Fruit fly (Drosophila melanogaster): ENCODE data around the gene CG14085.

The CG14085 gene

DNA sequence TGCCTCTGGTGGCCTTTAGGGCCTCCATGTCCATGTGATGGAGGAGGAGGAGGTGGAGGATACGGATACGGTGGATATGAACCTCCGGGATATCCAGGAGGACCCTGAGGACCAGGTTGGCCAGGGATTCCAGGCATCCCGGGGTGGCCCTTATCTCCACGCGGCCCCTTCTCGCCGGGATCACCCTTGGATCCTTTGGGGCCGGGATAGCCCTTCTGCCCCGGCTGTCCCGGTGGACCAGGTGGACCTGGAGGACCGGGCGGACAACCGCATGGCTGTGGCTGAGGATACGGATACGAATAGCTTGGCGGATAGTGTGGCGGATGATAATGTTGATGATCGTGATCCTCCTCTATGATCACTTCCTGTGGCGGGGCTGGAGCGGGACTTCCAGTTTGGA lies 11.1 kb downstream of the CG14085 start:
- no peak for TF ChIP-seq CG15710 (tag; optimal IDR thresholded peaks at IDR 0.05)
- no peak for TF ChIP-seq CG12605 (GFP tag; IDR thresholded peaks at IDR 0.05)
- TF ChIP-seq CG32121 (GFP tag; IDR thresholded peaks at IDR 0.05): no peak
- no peak for TF ChIP-seq gl (tag; optimal IDR thresholded peaks at IDR 0.05)
- TF ChIP-seq D1 (tag; optimal IDR thresholded peaks at IDR 0.05): no peak

DNA sequence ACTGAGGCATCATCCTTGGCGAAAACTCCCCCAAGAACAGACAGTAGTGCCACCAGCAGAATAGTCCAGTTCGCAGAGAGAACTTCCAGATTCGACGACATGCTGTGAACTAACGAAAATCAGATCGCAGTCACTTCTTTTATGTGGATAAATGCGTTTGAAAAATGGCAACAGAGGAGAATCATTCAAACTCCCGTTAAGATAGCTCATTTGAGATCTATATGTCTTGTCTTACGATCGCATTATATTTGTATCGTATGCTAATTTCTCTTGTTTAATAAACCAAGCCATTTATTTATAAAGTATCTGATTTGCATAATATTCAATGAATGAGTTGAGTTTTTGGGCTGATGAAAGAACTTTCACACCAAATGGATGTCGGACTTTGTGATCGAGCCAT lies 11.5 kb downstream of the CG14085 start, which contains the start of gene CG14089:
Gene CG14089 (minus strand): TSS at position 101 of the 400 bp plus-strand sequence.
- no peak for TF ChIP-seq CG32121 (GFP tag; IDR thresholded peaks at IDR 0.05)
- TF ChIP-seq CG10348 (GFP tag; IDR thresholded peaks at IDR 0.05): no peak

DNA sequence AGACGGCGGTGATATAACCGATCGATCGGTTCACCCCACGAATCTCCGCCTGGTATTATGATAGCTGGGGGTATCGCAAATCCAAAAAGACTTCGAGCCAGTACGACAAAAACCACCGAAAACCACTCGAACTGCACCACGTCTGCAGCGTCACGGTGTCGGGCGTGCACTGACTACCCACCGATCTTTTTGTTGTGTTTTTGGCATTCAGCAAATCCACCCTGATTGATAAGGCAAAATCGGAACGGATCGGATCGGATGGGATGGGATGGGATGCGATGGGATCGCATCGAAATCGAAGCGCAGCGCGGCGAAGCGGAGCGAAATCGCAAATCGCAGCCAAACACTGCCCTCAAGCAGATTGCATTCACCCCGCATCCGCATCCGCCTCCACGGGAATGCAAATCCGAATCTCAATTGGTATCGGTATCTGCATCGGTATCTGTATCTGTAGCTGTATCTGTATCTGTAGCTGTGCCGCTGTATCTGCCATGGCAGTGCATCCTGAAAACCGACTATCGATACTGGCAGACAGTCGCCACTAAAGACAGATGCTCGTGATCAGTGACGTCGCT lies 19.3 kb downstream of the CG14085 start:
- TF ChIP-seq CG14655 (GFP tag; optimal IDR thresholded peaks at IDR 0.05) (no peak), Ets98B (GFP tag; IDR thresholded peaks at IDR 0.05) (no peak), CG10348 (GFP tag; IDR thresholded peaks at IDR 0.05) (no peak), D1 (tag; optimal IDR thresholded peaks at IDR 0.05) (no peak), EcR (GFP tag; optimal IDR thresholded peaks at IDR 0.05) (no peak), CG32121 (GFP tag; IDR thresholded peaks at IDR 0.05) (no peak), Pif1B (GFP tag; optimal IDR thresholded peaks at IDR 0.05) (no peak), gl (tag; optimal IDR thresholded peaks at IDR 0.05) (no peak)

DNA sequence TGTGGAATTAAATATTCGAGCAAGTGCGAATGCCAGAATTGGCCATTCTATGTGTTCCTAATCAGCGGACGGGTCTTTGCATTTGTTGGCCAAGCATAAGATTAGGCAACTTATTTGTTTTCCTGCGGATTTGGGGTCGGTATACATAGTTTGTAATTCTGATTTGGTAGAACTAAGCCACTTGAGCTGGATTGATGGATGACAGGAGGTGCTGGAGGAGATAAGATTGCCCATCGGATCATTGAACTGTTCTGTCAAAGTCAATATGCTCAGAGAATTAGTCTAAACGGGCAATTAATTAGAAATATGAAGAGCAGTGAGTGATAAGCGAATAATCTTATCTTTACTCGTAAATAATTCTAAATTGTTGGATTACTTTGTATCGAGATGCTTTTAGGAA lies 20.3 kb downstream of the CG14085 start:
- no peak for TF ChIP-seq CG14655 (GFP tag; optimal IDR thresholded peaks at IDR 0.05)
- no peak for TF ChIP-seq gl (tag; optimal IDR thresholded peaks at IDR 0.05)
- TF ChIP-seq Pif1A (GFP tag; optimal IDR thresholded peaks at IDR 0.05): no peak

DNA sequence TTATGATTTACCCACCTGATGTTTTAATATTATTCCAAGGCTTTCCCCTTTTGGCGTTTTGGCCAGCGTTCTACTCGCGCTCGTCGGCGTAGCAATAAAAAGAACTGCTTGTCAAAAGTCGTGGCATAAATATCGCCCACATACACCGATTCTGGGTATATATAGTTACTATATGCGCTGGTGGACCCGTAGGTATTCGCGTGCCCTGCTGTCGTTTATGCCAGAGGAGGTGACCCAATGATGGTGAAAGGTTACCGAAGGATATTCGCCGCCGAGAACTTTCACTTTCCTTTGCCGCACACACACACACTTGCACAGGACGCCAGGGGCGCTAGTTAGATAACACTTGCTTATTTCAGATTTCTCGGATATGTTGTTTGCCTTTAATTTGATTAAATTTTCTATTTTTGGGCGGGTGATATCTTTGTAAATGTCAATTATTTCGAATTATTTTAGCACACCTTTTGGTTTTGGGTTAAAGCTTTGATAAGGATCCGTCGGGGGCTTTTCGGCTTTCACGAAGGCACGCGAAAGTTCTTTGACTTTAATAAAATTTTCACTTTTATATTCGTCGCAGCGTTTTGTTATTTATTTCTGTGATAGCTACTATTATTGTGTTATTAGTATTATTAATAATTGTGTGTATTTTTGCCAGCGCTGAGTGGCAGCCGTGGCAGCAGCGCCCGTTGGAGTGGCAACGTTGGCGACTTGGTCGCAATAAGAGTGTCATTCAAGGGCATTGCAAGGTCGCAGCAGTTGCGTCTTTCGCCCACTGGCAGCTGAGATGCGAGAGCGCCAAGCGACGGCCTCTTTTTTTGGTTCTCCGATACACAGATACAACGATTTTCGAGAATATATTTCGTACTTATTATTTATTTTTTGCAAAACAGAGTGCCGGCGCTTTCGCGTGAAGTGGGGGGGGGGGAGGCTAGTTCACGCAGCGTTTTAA lies 22.6 kb downstream of the CG14085 start:
- TF ChIP-seq Pif1B (GFP tag; optimal IDR thresholded peaks at IDR 0.05): no peak
- TF ChIP-seq Snoo (tag; optimal IDR thresholded peaks at IDR 0.05): no peak
- no peak for TF ChIP-seq CG9948 (tag; optimal IDR thresholded peaks at IDR 0.05)
- TF ChIP-seq CG17806 (tag; optimal IDR thresholded peaks at IDR 0.05): no peak

DNA sequence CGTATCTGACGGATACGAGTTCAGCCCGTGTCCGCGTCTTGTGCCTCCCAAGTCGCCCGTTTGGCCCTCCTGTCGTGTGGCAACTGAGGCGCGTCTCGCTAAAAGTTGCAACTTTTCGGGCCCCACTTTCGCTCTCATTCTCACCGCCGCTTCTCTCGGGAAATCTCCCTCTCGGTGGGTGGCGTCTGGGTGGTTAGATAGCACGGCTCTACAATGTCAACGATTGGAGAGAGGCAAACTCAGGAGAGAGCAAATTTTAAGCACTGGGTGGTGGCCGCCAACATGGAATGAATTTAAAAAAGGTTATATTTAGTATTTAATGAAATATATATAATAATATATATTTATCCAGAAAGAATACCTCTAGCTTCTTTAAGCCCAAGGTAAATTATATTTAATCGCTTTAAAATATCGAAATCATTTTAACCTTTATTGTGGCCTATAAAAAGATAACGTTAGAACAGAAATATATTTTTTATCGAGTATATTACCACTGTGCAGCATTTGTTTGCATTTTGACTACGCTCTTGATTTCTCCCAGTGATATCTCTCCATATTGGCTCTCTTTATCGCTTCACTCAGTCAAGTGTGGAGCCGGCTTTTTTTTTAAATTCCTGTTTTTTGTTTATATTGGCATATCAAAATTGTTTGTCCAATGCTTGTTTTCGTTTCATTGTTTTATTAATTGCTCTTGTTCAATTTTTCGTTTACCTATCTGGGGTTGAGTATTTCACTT lies 23.5 kb downstream of the CG14085 start, which contains the start of gene Gbs-76A:
Gene Gbs-76A (minus strand): TSS at position 327 of the 736 bp plus-strand sequence.
- TF ChIP-seq CG34367 (tag; optimal IDR thresholded peaks at IDR 0.05): peak; percentile 83
- peak; percentile 36 for TF ChIP-seq CG13204 (GFP tag; optimal IDR thresholded peaks at IDR 0.05)
- peak; percentile 95 for TF ChIP-seq CG9948 (tag; optimal IDR thresholded peaks at IDR 0.05)
- TF ChIP-seq rn (GFP tag; IDR thresholded peaks at IDR 0.05): peak; percentile 86
- TF ChIP-seq gl (tag; optimal IDR thresholded peaks at IDR 0.05): peak; percentile 70
- no peak for TF ChIP-seq EcR (GFP tag; optimal IDR thresholded peaks at IDR 0.05)
- TF ChIP-seq CG8159 (tag; optimal IDR thresholded peaks at IDR 0.05): peak; percentile 92
- TF ChIP-seq CG8301 (tag; optimal IDR thresholded peaks at IDR 0.05): peak; percentile 81
- TF ChIP-seq Pif1B (GFP tag; optimal IDR thresholded peaks at IDR 0.05): peak; percentile 64
- TF ChIP-seq fd96Ca (GFP tag; IDR thresholded peaks at IDR 0.05): peak; percentile 65; the same call in 1 of the 3 replicates
- peak; percentile 80 for TF ChIP-seq Snoo (tag; optimal IDR thresholded peaks at IDR 0.05)
- peak; percentile 89 for TF ChIP-seq CG14655 (GFP tag; optimal IDR thresholded peaks at IDR 0.05)
- peak; percentile 88 for TF ChIP-seq D1 (tag; optimal IDR thresholded peaks at IDR 0.05)
- peak; percentile 87 for TF ChIP-seq CG17806 (tag; optimal IDR thresholded peaks at IDR 0.05)
- peak; percentile 86 for TF ChIP-seq CG15710 (tag; optimal IDR thresholded peaks at IDR 0.05)
- TF ChIP-seq Ets98B (GFP tag; IDR thresholded peaks at IDR 0.05): peak; percentile 81
- peak; percentile 67 for TF ChIP-seq Pif1A (GFP tag; optimal IDR thresholded peaks at IDR 0.05)
- TF ChIP-seq CG10348 (GFP tag; IDR thresholded peaks at IDR 0.05): peak; percentile 71; the same call in 1 of the 2 replicates
- peak; percentile 79 for TF ChIP-seq CG12605 (GFP tag; IDR thresholded peaks at IDR 0.05)
- TF ChIP-seq CG4496 (GFP tag; IDR thresholded peaks at IDR 0.05): no peak; the same call in 2 of the 3 replicates
- peak; percentile 91 for TF ChIP-seq CG32121 (GFP tag; IDR thresholded peaks at IDR 0.05)
